Worm (Caenorhabditis elegans): ENCODE results near the gene F46C8.1.

- TF ChIP-seq alr-1 (tag; optimal IDR thresholded peaks at IDR 0.05; ENCODE audit: borderline replicate concordance), result no peak
- TF ChIP-seq ces-1 (GFP tag; optimal IDR thresholded peaks at IDR 0.05), result no peak
- no peak for TF ChIP-seq nhr-90 (tag; optimal IDR thresholded peaks at IDR 0.05; ENCODE audit: poor library complexity)
- no peak for TF ChIP-seq ceh-8 (GFP tag; optimal IDR thresholded peaks at IDR 0.05)
These were observed 5.1 kb downstream of the F46C8.1 start for ce11 chrX:7553331-7553730.

Measured in whole organism, L1 larva.